Fruit fly (Drosophila melanogaster): ENCODE results near the gene CG12155.

The CG12155 gene

DNA sequence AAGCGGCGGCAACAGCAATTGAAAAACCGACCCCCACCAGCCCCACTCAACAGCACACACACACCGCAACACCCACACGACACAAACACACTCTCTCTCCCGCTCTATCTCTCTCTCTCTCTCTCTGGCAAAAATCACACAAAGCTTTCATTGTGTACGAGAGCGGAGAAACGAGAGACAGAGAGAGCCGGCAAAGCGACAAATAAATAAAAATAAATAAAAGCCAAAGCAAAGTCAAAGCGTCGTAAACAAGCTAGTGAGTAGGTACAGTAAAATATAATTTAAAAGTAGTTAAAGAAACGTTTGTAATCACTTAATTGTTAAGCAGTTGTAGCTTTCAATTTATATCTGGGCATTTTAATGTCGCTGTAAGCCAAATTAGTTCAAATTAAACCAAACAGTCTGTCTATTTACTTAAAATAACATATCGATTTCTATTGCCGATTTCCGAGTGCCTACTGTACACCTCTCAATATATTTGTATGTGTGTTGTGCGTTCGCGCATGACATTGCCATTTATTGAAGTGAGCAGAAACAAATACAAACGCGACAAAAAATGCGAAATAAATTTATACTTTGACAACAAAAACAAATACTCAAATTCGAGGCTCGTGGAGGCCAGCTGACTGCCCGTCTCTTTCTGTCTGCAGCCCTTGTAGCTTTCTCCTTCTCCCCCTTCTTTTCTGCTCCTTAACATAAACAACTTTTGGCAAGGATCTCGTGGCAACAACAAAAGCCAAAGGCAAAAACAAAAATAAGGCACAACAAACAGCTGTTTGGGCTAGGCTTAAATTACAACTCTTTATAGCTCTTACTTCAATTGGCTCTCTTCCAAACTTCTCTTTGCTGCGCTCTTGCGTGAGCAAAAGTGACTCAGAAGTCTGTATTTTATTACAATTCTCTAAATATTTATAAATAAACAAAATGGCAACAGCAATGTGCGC, 31.6 kb upstream of the CG12155 start (continued):
- TF ChIP-seq Adf1 (GFP tag; IDR thresholded peaks at IDR 0.05) (peak; percentile 80), bigmax (GFP tag; optimal IDR thresholded peaks at IDR 0.05) (peak; percentile 8), nerfin-1 (tag; optimal IDR thresholded peaks at IDR 0.05) (peak; percentile 67), CG7271 (tag; optimal IDR thresholded peaks at IDR 0.05) (no peak), CG9215 (GFP tag; IDR thresholded peaks at IDR 0.05) (peak; percentile 90), Side (GFP tag; optimal IDR thresholded peaks at IDR 0.05) (peak; percentile 76), CG17912 (GFP tag; optimal IDR thresholded peaks at IDR 0.05) (peak; percentile 60), gfzf (GFP tag; optimal IDR thresholded peaks at IDR 0.05) (no peak), bowl (GFP tag; IDR thresholded peaks at IDR 0.05) (peak; percentile 47; the same call in 1 of the 2 replicates), CG10431 (GFP tag; optimal IDR thresholded peaks at IDR 0.05) (peak; percentile 60), Optix (GFP tag; IDR thresholded peaks at IDR 0.05) (peak; percentile 48; the same call in 2 of the 3 replicates), Mad (GFP tag; optimal IDR thresholded peaks at IDR 0.05) (peak; percentile 77), CG15269 (tag; optimal IDR thresholded peaks at IDR 0.05) (peak; percentile 96), ato (GFP tag; IDR thresholded peaks at IDR 0.05; ENCODE audit: partially characterized antibody) (no peak), CHES-1-like (GFP tag; optimal IDR thresholded peaks at IDR 0.05) (peak; percentile 98), disco-r (GFP tag; optimal IDR thresholded peaks at IDR 0.05) (peak; percentile 64), CTCF (GFP tag; optimal IDR thresholded peaks at IDR 0.05) (peak; percentile 38), Bteb2 (GFP tag; optimal IDR thresholded peaks at IDR 0.05) (peak; percentile 87), shn (GFP tag; optimal IDR thresholded peaks at IDR 0.05) (peak; percentile 78), pb (GFP tag; optimal IDR thresholded peaks at IDR 0.05) (peak; percentile 59), CG11696 (GFP tag; IDR thresholded peaks at IDR 0.05) (peak; percentile 67; the same call in 1 of the 2 replicates), dan (GFP tag; IDR thresholded peaks at IDR 0.05) (no peak), trh (GFP tag; optimal IDR thresholded peaks at IDR 0.05) (no peak), unc-4 (GFP tag; IDR thresholded peaks at IDR 0.05; ENCODE audit: partially characterized antibody) (no peak), Meics (GFP tag; optimal IDR thresholded peaks at IDR 0.05) (peak; percentile 96), CG2202 (tag; optimal IDR thresholded peaks at IDR 0.05) (peak; percentile 40), CG5180 (GFP tag; optimal IDR thresholded peaks at IDR 0.05) (peak; percentile 79), CG1603 (tag; optimal IDR thresholded peaks at IDR 0.05) (peak; percentile 69), ems (GFP tag; optimal IDR thresholded peaks at IDR 0.05) (peak; percentile 83), PHDP (tag; optimal IDR thresholded peaks at IDR 0.05) (peak; percentile 93), CG11695 (GFP tag; IDR thresholded peaks at IDR 0.05) (peak; percentile 94), CG14965 (GFP tag; optimal IDR thresholded peaks at IDR 0.05; ENCODE audit: borderline replicate concordance) (peak; percentile 47), CG17568 (GFP tag; optimal IDR thresholded peaks at IDR 0.05) (peak; percentile 84), HHEX (GFP tag; optimal IDR thresholded peaks at IDR 0.05) (peak; percentile 95), Jarid2 (GFP tag; optimal IDR thresholded peaks at IDR 0.05) (peak; percentile 64), Hr3 (GFP tag; optimal IDR thresholded peaks at IDR 0.05) (peak; percentile 77), CG18764 (GFP tag; optimal IDR thresholded peaks at IDR 0.05) (peak; percentile 56), sob (GFP tag; IDR thresholded peaks at IDR 0.05) (peak; percentile 93), BtbVII (GFP tag; optimal IDR thresholded peaks at IDR 0.05) (peak; percentile 96), CG31441 (GFP tag; IDR thresholded peaks at IDR 0.05) (peak; percentile 85), chm (GFP tag; IDR thresholded peaks at IDR 0.05) (no peak; the same call in 1 of the 2 replicates), ftz-f1 (GFP tag; optimal IDR thresholded peaks at IDR 0.05) (peak; percentile 10), CG6175 (GFP tag; IDR thresholded peaks at IDR 0.05) (peak; percentile 55; the same call in 1 of the 3 replicates), CG6854 (GFP tag; optimal IDR thresholded peaks at IDR 0.05) (peak; percentile 93), jing (GFP tag; optimal IDR thresholded peaks at IDR 0.05) (peak; percentile 56), CG4617 (GFP tag; optimal IDR thresholded peaks at IDR 0.05; ENCODE audit: borderline replicate concordance) (peak; percentile 45), onecut (GFP tag; IDR thresholded peaks at IDR 0.05) (peak; percentile 79), slou (GFP tag; optimal IDR thresholded peaks at IDR 0.05) (peak; percentile 83), rib (GFP tag; IDR thresholded peaks at IDR 0.05) (peak; percentile 95)

Measured in whole organism, embryonic.